Fruit fly (Drosophila melanogaster) whole organism, embryonic: Measurements from ENCODE around the gene Tengl1.

Experiments used
- BEAF-32 ChIP-seq: fragments of 200-800 bp; sonication (Bioruptor generic); optimal IDR thresholded peaks from 3 replicates; lab custom pipeline; 2017; ENCODE audit warnings: missing biosample characterization, missing genetic modification characterization, mild to moderate bottlenecking, moderate library complexity, missing genetic modification reagents
- Bdp1 ChIP-seq: fragments of 200-800 bp; sonication (Bioruptor generic); optimal IDR thresholded peaks from 3 replicates; lab custom pipeline; 2016; ENCODE audit warnings: missing biosample characterization, missing genetic modification characterization
- CG10462 ChIP-seq: fragments of 200-800 bp; sonication (Bioruptor generic); optimal IDR thresholded peaks from 2 replicates; lab custom pipeline; 2016; ENCODE audit warnings: missing biosample characterization, missing genetic modification characterization
- CG11398 ChIP-seq: fragments of 200-800 bp; sonication (Bioruptor generic); optimal IDR thresholded peaks from 2 replicates; lab custom pipeline; 2016; ENCODE audit warnings: missing biosample characterization, missing genetic modification characterization
- CG11560 ChIP-seq: fragments of 200-800 bp; sonication (Bioruptor generic); IDR thresholded peaks from 3 replicates; pipeline ENCODE4 v1.3.6; 2022; ENCODE audit warnings: missing biosample characterization, missing genetic modification characterization
- CG12236 ChIP-seq: fragments of 200-800 bp; sonication (Bioruptor generic); optimal IDR thresholded peaks from 2 replicates; lab custom pipeline; 2016; ENCODE audit warnings: missing biosample characterization, missing genetic modification characterization
- CG13296 ChIP-seq: fragments of 200-800 bp; sonication (Bioruptor generic); optimal IDR thresholded peaks from 3 replicates; lab custom pipeline; 2018; ENCODE audit warnings: missing biosample characterization, mild to moderate bottlenecking, missing genetic modification characterization
- CG14441 ChIP-seq: fragments of 200-800 bp; sonication (Bioruptor generic); IDR thresholded peaks from 2 replicates; pipeline ENCODE4 v1.3.6; 2022; ENCODE audit warnings: missing biosample characterization, missing genetic modification characterization
- CG14860 ChIP-seq: fragments of 200-800 bp; sonication (Bioruptor generic); IDR thresholded peaks from 3 replicates; pipeline ENCODE4 v1.3.6; 2022; ENCODE audit warnings: missing biosample characterization, missing genetic modification characterization; ENCODE audit not compliant: partially characterized antibody
- CG15011 ChIP-seq: fragments of 200-800 bp; sonication (Bioruptor generic); optimal IDR thresholded peaks from 3 replicates; lab custom pipeline; 2018; ENCODE audit warnings: missing biosample characterization, mild to moderate bottlenecking, missing genetic modification characterization
- CG17186 ChIP-seq: fragments of 200-800 bp; sonication (Bioruptor generic); optimal IDR thresholded peaks from 3 replicates; lab custom pipeline; 2017; ENCODE audit warnings: missing biosample characterization, missing genetic modification reagents, missing genetic modification characterization
- CG17361 ChIP-seq: fragments of 200-800 bp; sonication (Bioruptor generic); IDR thresholded peaks from 3 replicates; pipeline ENCODE4 v1.3.6; 2022; ENCODE audit warnings: missing biosample characterization, missing genetic modification characterization
- CG18764 ChIP-seq: fragments of 200-800 bp; sonication (Bioruptor generic); optimal IDR thresholded peaks from 3 replicates; lab custom pipeline; 2016; ENCODE audit warnings: missing biosample characterization, missing genetic modification characterization
- CG3163 ChIP-seq: fragments of 200-800 bp; sonication (Bioruptor generic); optimal IDR thresholded peaks from 3 replicates; lab custom pipeline; 2016; ENCODE audit warnings: missing biosample characterization, missing genetic modification characterization
- CG3281 ChIP-seq: fragments of 200-800 bp; sonication (Bioruptor generic); optimal IDR thresholded peaks from 3 replicates; lab custom pipeline; 2017; ENCODE audit warnings: missing biosample characterization, mild to moderate bottlenecking, missing genetic modification characterization
- CG34224 ChIP-seq: fragments of 200-800 bp; sonication (Bioruptor generic); IDR thresholded peaks from 3 replicates; pipeline ENCODE4 v1.3.6; 2022; ENCODE audit warnings: missing biosample characterization, missing genetic modification characterization; ENCODE audit not compliant: partially characterized antibody
- CG4404 ChIP-seq: fragments of 200-800 bp; sonication (Bioruptor generic); IDR thresholded peaks from 2 replicates; pipeline ENCODE4 v1.3.6; 2022; ENCODE audit warnings: missing biosample characterization, missing genetic modification characterization
- CG5245 ChIP-seq: fragments of 200-800 bp; sonication (Bioruptor generic); optimal IDR thresholded peaks from 3 replicates; lab custom pipeline; 2016; ENCODE audit warnings: missing biosample characterization, missing genetic modification characterization
- CG6791 ChIP-seq: fragments of 200-800 bp; sonication (Bioruptor generic); IDR thresholded peaks from 3 replicates; pipeline ENCODE4 v1.3.6; 2022; ENCODE audit warnings: missing biosample characterization, missing genetic modification characterization; ENCODE audit not compliant: partially characterized antibody
- CG7786 ChIP-seq: fragments of 200-800 bp; sonication (Bioruptor generic); optimal IDR thresholded peaks from 2 replicates; lab custom pipeline; 2016; ENCODE audit warnings: missing biosample characterization, missing genetic modification characterization
- CG8924 ChIP-seq: fragments of 200-800 bp; optimal IDR thresholded peaks from 3 replicates; lab custom pipeline; 2019; ENCODE audit warnings: missing biosample characterization, mild to moderate bottlenecking, missing genetic modification characterization, moderate library complexity
- Dad ChIP-seq: fragments of 200-800 bp; sonication (Bioruptor generic); optimal IDR thresholded peaks from 3 replicates; lab custom pipeline; 2016; ENCODE audit warnings: missing biosample characterization, missing genetic modification characterization
- Dfd ChIP-seq, 2 experiments: fragments of >200 bp; optimal IDR thresholded peaks; 2 replicates each; lab custom pipeline; 2017; ENCODE audit warnings: missing biosample characterization in 2 of 2, missing genetic modification characterization in 2 of 2
- Dp ChIP-seq: fragments of 200-800 bp; sonication (Bioruptor generic); optimal IDR thresholded peaks from 2 replicates; lab custom pipeline; 2018; ENCODE audit warnings: missing biosample characterization, mild to moderate bottlenecking, missing genetic modification characterization, moderate library complexity
- E2f1 ChIP-seq: fragments of 200-800 bp; sonication (Bioruptor generic); IDR thresholded peaks from 2 replicates; pipeline ENCODE4 v1.3.6; 2022; ENCODE audit warnings: missing biosample characterization, missing genetic modification characterization
- E2f2 ChIP-seq: fragments of 200-800 bp; sonication (Bioruptor generic); IDR thresholded peaks from 2 replicates; pipeline ENCODE4 v1.3.6; 2022; ENCODE audit warnings: missing biosample characterization, missing genetic modification characterization
- HLHmδ ChIP-seq: fragments of 200-800 bp; sonication (Bioruptor generic); optimal IDR thresholded peaks from 2 replicates; lab custom pipeline; 2018; ENCODE audit warnings: missing biosample characterization, mild to moderate bottlenecking, missing genetic modification characterization, moderate library complexity
- Hey ChIP-seq: fragments of 200-800 bp; sonication (Bioruptor generic); optimal IDR thresholded peaks from 3 replicates; lab custom pipeline; 2018; ENCODE audit warnings: missing biosample characterization, mild to moderate bottlenecking, missing genetic modification characterization
- HmgD ChIP-seq: fragments of 200-800 bp; sonication (Bioruptor generic); optimal IDR thresholded peaks from 3 replicates; lab custom pipeline; 2016; ENCODE audit warnings: missing biosample characterization, missing genetic modification characterization
- Hmr ChIP-seq: fragments of 200-800 bp; sonication (Bioruptor generic); optimal IDR thresholded peaks from 3 replicates; lab custom pipeline; 2017; ENCODE audit warnings: mild to moderate bottlenecking, missing biosample characterization, missing genetic modification reagents, missing genetic modification characterization
- Kr ChIP-seq: fragments of 200-800 bp; sonication (Bioruptor generic); optimal IDR thresholded peaks from 2 replicates; lab custom pipeline; 2017; ENCODE audit warnings: missing biosample characterization, mild to moderate bottlenecking, missing genetic modification characterization
- Oaz ChIP-seq: fragments of 200-800 bp; sonication (Bioruptor generic); IDR thresholded peaks from 2 replicates; pipeline ENCODE4 v1.3.6; 2022; ENCODE audit warnings: missing biosample characterization, missing genetic modification characterization
- Sox102F ChIP-seq: fragments of 200-800 bp; sonication (Bioruptor generic); optimal IDR thresholded peaks from 2 replicates; lab custom pipeline; 2018; ENCODE audit warnings: missing biosample characterization, mild to moderate bottlenecking, missing genetic modification characterization, moderate library complexity
- Vsx1 ChIP-seq: fragments of 200-800 bp; sonication (Bioruptor generic); optimal IDR thresholded peaks from 2 replicates; lab custom pipeline; 2017; ENCODE audit warnings: missing biosample characterization, mild to moderate bottlenecking, missing genetic modification characterization, missing genetic modification reagents
- ash1 ChIP-seq: fragments of 200-800 bp; sonication (Bioruptor generic); optimal IDR thresholded peaks from 2 replicates; lab custom pipeline; 2018; ENCODE audit warnings: missing biosample characterization, mild to moderate bottlenecking, missing genetic modification characterization
- bsh ChIP-seq, 2 experiments: fragments of 200-800 bp; sonication (Bioruptor generic); optimal IDR thresholded peaks; 2 replicates each; lab custom pipeline; 2017 to 2018; ENCODE audit warnings: mild to moderate bottlenecking in 2 of 2, missing biosample characterization in 2 of 2, missing genetic modification characterization in 2 of 2, moderate library complexity in 1 of 2
- cg ChIP-seq: fragments of 200-800 bp; sonication (Bioruptor generic); optimal IDR thresholded peaks from 3 replicates; lab custom pipeline; 2019; ENCODE audit warnings: missing biosample characterization, mild to moderate bottlenecking, missing genetic modification characterization, moderate library complexity
- crol ChIP-seq: fragments of 200-800 bp; sonication (Bioruptor generic); IDR thresholded peaks from 2 replicates; pipeline ENCODE4 v1.3.6; 2022; ENCODE audit warnings: missing biosample characterization, missing genetic modification characterization
- lola ChIP-seq, 3 experiments: fragments of >200 bp in 2 of 3; fragments of 200-800 bp in 1 of 3; sonication (Bioruptor generic) in 1 of 3; optimal IDR thresholded peaks; 2 replicates each; lab custom pipeline; 2017 to 2019; ENCODE audit warnings: missing biosample characterization in 3 of 3, missing genetic modification characterization in 3 of 3, mild to moderate bottlenecking in 1 of 3, moderate library complexity in 1 of 3
- nmo ChIP-seq: fragments of 200-800 bp; sonication (Bioruptor generic); optimal IDR thresholded peaks from 2 replicates; lab custom pipeline; 2018; ENCODE audit warnings: missing biosample characterization, mild to moderate bottlenecking, missing genetic modification characterization, moderate library complexity
- pnt ChIP-seq: fragments of 200-800 bp; sonication (Bioruptor generic); optimal IDR thresholded peaks from 3 replicates; lab custom pipeline; 2016; ENCODE audit warnings: missing biosample characterization, missing genetic modification characterization
- pzg ChIP-seq: fragments of 200-800 bp; sonication (Bioruptor generic); optimal IDR thresholded peaks from 3 replicates; lab custom pipeline; 2018; ENCODE audit warnings: missing biosample characterization, mild to moderate bottlenecking, missing genetic modification characterization, moderate library complexity
- row ChIP-seq: fragments of 200-800 bp; sonication (Bioruptor generic); IDR thresholded peaks from 3 replicates; pipeline ENCODE4 v1.3.6; 2022; ENCODE audit warnings: missing biosample characterization, missing genetic modification characterization
- salm ChIP-seq: fragments of 200-800 bp; sonication (Bioruptor generic); optimal IDR thresholded peaks from 2 replicates; lab custom pipeline; 2018; ENCODE audit warnings: missing biosample characterization, mild to moderate bottlenecking, missing genetic modification characterization
- sens ChIP-seq: fragments of 200-800 bp; sonication (Bioruptor generic); peaks from one replicate; lab custom pipeline; 2016; ENCODE audit warnings: missing biosample characterization, missing genetic modification characterization
- vfl ChIP-seq: fragments of 200-800 bp; sonication (Bioruptor generic); optimal IDR thresholded peaks from 2 replicates; lab custom pipeline; 2016; ENCODE audit warnings: missing biosample characterization, missing genetic modification characterization
- zen ChIP-seq: fragments of 200-800 bp; sonication (Bioruptor generic); optimal IDR thresholded peaks from 3 replicates; lab custom pipeline; 2018; ENCODE audit warnings: missing biosample characterization, mild to moderate bottlenecking, missing genetic modification characterization, moderate library complexity
- zen2 ChIP-seq: fragments of 200-800 bp; sonication (Bioruptor generic); IDR thresholded peaks from 3 replicates; pipeline ENCODE4 v1.3.6; 2022; ENCODE audit warnings: missing biosample characterization, missing genetic modification characterization; ENCODE audit not compliant: partially characterized antibody

Gene Tengl1

DNA sequence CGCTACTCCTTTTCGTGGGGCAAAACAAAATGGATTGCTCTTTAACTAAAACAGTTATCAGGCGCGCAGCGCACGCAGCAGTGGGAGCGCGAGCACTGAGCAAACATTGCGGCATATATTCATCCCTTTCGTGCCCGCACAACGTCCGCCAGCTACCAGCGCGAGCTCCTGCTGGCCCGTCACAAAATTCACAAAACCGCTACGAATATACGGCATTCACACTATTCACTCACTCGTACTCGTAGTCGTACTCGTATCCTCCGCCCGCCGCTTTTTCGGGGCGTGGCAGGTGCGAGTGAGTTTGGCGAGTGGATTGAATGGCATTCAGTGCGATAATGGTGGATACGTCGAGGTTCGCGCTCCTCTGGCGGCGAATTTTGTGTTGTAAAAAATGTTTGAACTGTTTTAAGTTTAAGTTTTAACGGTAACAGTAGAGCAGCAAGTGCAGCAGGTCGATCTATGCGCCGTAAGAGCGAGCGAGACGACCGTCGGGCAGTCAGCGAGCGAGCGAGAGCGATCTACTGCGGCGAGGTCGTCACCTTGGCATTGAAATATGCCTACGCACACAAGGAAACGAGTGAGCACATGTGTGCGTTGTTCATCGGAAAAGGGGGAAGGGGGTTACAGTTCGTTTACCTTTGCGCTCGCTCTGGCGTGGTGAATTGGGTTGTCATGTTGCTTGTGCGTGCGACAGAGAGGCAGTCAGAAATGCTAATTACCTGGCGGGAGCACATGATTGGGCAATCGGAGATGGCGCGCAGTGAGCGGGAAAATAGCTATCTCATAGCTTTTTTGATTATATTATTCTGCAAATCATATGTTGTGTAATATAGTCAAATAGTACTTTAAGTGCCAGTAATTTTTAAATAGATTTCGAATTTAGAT is 43.6 kb downstream of the Tengl1 start (continued):
- TF ChIP-seq Bdp1 (GFP tag; lab: Kevin White, UChicago) (peak; percentile 28), bsh (GFP tag; optimal IDR thresholded peaks at IDR 0.05; lab: Kevin White, UChicago) (peak in 1 of 2 experiments; percentile 65), Hmr (GFP tag; lab: Kevin White, UChicago) (peak; percentile 85), salm (tag; lab: Kevin White, UChicago) (no peak), CG34224 (GFP tag; lab: Robert Waterston, UW) (no peak), E2f1 (no peak), row (GFP tag; lab: Robert Waterston, UW) (no peak), cg (GFP tag; lab: Kevin White, UChicago) (peak; percentile 98), Sox102F (peak; percentile 40), CG17361 (GFP tag; lab: Robert Waterston, UW) (no peak), zen (tag; lab: Kevin White, UChicago) (peak; percentile 94), lola (GFP tag; optimal IDR thresholded peaks at IDR 0.05; lab: Kevin White, UChicago) (peak in 2 of 3 experiments; percentile 66 to 78), Vsx1 (peak; percentile 98), Kr (GFP tag; lab: Kevin White, UChicago) (peak; percentile 49), sens (GFP tag; lab: Kevin White, UChicago) (peak; percentile 86), CG4404 (GFP tag; lab: Robert Waterston, UW) (no peak), CG13296 (GFP tag; lab: Kevin White, UChicago) (peak; percentile 84), pnt (GFP tag; lab: Kevin White, UChicago) (no peak), CG11560 (tag; lab: Robert Waterston, UW) (no peak), Dp (GFP tag; lab: Kevin White, UChicago) (peak; percentile 31), CG10462 (no peak), CG12236 (GFP tag; lab: Kevin White, UChicago) (no peak), CG3163 (GFP tag; lab: Kevin White, UChicago) (peak; percentile 9), BEAF-32 (GFP tag; lab: Kevin White, UChicago) (no peak), ash1 (GFP tag; lab: Kevin White, UChicago) (peak; percentile 5), Oaz (GFP tag; lab: Robert Waterston, UW) (no peak), CG5245 (peak; percentile 18), HLHmδ (GFP tag; lab: Kevin White, UChicago) (peak; percentile 92), CG14441 (GFP tag; lab: Robert Waterston, UW) (no peak), CG14860 (GFP tag; lab: Robert Waterston, UW) (no peak), pzg (peak; percentile 18), CG17186 (GFP tag; lab: Kevin White, UChicago) (no peak), CG18764 (peak; percentile 4), Hey (tag; lab: Kevin White, UChicago) (peak; percentile 38), HmgD (peak; percentile 68), CG8924 (tag; lab: Kevin White, UChicago) (peak; percentile 35), CG3281 (GFP tag; lab: Kevin White, UChicago) (peak; percentile 72), CG15011 (GFP tag; lab: Kevin White, UChicago) (peak; percentile 53), Dad (GFP tag; lab: Kevin White, UChicago) (peak; percentile 9), Dfd (GFP tag; optimal IDR thresholded peaks at IDR 0.05; lab: Kevin White, UChicago) (no peak), CG7786 (GFP tag; lab: Kevin White, UChicago) (peak; percentile 27), vfl (peak; percentile 11), nmo (GFP tag; lab: Kevin White, UChicago) (peak; percentile 63), crol (GFP tag; lab: Robert Waterston, UW) (no peak), CG11398 (GFP tag; lab: Kevin White, UChicago) (no peak), CG6791 (GFP tag; lab: Robert Waterston, UW) (no peak), E2f2 (GFP tag; lab: Robert Waterston, UW) (no peak), zen2 (GFP tag; lab: Robert Waterston, UW) (no peak)
